Worm (Caenorhabditis elegans) whole organism, mixed stage, embryonic: ENCODE data around the gene F46B3.16.

Experiments used
- bed-3 ChIP-seq: fragments of 200-800 bp; sonication (Bioruptor generic); optimal IDR thresholded peaks from 3 replicates; lab custom pipeline; 2018; ENCODE audit warnings: mild to moderate bottlenecking, missing genetic modification characterization, moderate library complexity, missing compliant biosample characterization
- ceh-43 ChIP-seq: fragments of 200-800 bp; sonication (Bioruptor generic); optimal IDR thresholded peaks from 2 replicates; lab custom pipeline; 2018; ENCODE audit warnings: mild to moderate bottlenecking, missing genetic modification characterization, moderate library complexity, missing compliant biosample characterization
- ceh-83 ChIP-seq: fragments of 200-800 bp; sonication (Bioruptor generic); optimal IDR thresholded peaks from 2 replicates; lab custom pipeline; 2018; ENCODE audit warnings: mild to moderate bottlenecking, missing genetic modification characterization, missing compliant biosample characterization
- cnd-1 ChIP-seq: fragments of 200-800 bp; sonication (Bioruptor generic); optimal IDR thresholded peaks from 2 replicates; lab custom pipeline; 2018; ENCODE audit warnings: mild to moderate bottlenecking, missing genetic modification characterization, missing compliant biosample characterization
- lin-13 ChIP-seq: fragments of 150-350 bp; optimal IDR thresholded peaks from 2 replicates; lab custom pipeline; 2014; ENCODE audit warnings: missing biosample characterization, missing genetic modification characterization
- mab-5 ChIP-seq: fragments of 150-350 bp; optimal IDR thresholded peaks from 2 replicates; lab custom pipeline; 2014; ENCODE audit warnings: missing biosample characterization, missing genetic modification characterization
- nhr-237 ChIP-seq: fragments of 150-350 bp; optimal IDR thresholded peaks from 2 replicates; lab custom pipeline; 2014; ENCODE audit warnings: missing biosample characterization, missing genetic modification characterization
- nhr-76 ChIP-seq: sonication (generic microtip); optimal IDR thresholded peaks from 2 replicates; lab custom pipeline; 2017; ENCODE audit warnings: missing biosample characterization, missing genetic modification characterization
- sem-2 ChIP-seq: fragments of 200-800 bp; sonication (Bioruptor generic); optimal IDR thresholded peaks from 2 replicates; lab custom pipeline; 2018; ENCODE audit warnings: mild to moderate bottlenecking, missing genetic modification characterization, missing compliant biosample characterization
- unc-39 ChIP-seq: fragments of 150-350 bp; optimal IDR thresholded peaks from 2 replicates; lab custom pipeline; 2014; ENCODE audit warnings: missing biosample characterization, missing genetic modification characterization

ce11 chrV:20648868-20649267 lies 14.4 kb downstream of the F46B3.16 start:
- TF ChIP-seq sem-2 (GFP tag; lab: Kevin White, UChicago) (no peak), unc-39 (tag; lab: Kevin White, UChicago) (no peak), nhr-76 (tag; lab: Kevin White, UChicago) (no peak), cnd-1 (tag; lab: Kevin White, UChicago) (no peak), bed-3 (GFP tag; lab: Kevin White, UChicago) (no peak), nhr-237 (tag; lab: Kevin White, UChicago) (no peak), ceh-43 (GFP tag; lab: Kevin White, UChicago) (no peak), mab-5 (tag; lab: Kevin White, UChicago) (no peak), lin-13 (tag; lab: Kevin White, UChicago) (no peak), ceh-83 (GFP tag; lab: Kevin White, UChicago) (no peak)
